Fruit fly (Drosophila melanogaster): ENCODE results near the gene CG31975.

DNA sequence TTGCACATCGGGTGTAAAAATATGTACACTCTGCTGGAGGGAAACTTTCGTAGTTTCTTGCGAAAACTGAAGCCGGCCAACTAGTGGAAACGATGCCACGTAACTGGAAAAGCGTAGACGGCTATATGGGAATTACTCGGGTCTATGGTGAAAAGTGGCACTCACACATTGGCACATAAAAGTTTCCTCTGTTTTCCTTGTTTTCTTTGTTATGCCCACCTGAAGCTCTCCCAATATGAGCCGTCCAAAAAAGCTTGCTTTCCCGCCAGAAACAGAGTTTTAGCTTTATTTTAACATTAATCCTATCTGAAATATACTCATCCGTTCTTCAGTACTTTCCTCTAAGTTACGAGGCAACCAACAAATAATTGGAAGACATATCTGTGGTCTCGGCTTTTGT, 10.1 kb downstream of the CG31975 start, which contains the start of gene CG3164:
- TF ChIP-seq CG10366 (GFP tag; IDR thresholded peaks at IDR 0.05) (no peak), ci (GFP tag; IDR thresholded peaks at IDR 0.05) (no peak), CG8478 (optimal IDR thresholded peaks at IDR 0.05) (no peak), CG10321 (GFP tag; IDR thresholded peaks at IDR 0.05) (no peak), prd (optimal IDR thresholded peaks at IDR 0.05) (no peak), prd (GFP tag; IDR thresholded peaks at IDR 0.05) (no peak), CG7839 (tag; optimal IDR thresholded peaks at IDR 0.05) (no peak), dimm (GFP tag; IDR thresholded peaks at IDR 0.05) (no peak), NFAT (GFP tag; IDR thresholded peaks at IDR 0.05) (no peak), kah (GFP tag; optimal IDR thresholded peaks at IDR 0.05) (no peak), Jarid2 (GFP tag; optimal IDR thresholded peaks at IDR 0.05) (no peak), CG12659 (GFP tag; optimal IDR thresholded peaks at IDR 0.05) (no peak), btn (GFP tag; optimal IDR thresholded peaks at IDR 0.05) (no peak), Oaz (GFP tag; IDR thresholded peaks at IDR 0.05) (no peak)
